Worm (Caenorhabditis elegans) whole organism, L4 larva: ENCODE data around the gene B0361.14.

Experiments
- F37D6.2 ChIP-seq: sonication (generic microtip); optimal IDR thresholded peaks from 2 replicates; lab custom pipeline; 2016; ENCODE audit warnings: mild to moderate bottlenecking, missing genetic modification characterization, missing compliant biosample characterization
- T20F7.1 ChIP-seq: fragments of 200-800 bp; sonication (Bioruptor generic); optimal IDR thresholded peaks from 2 replicates; lab custom pipeline; 2018; ENCODE audit warnings: mild to moderate bottlenecking, missing genetic modification characterization, missing compliant biosample characterization
- Y105C5A.15 ChIP-seq: fragments of 200-800 bp; sonication (Bioruptor generic); IDR thresholded peaks from 2 replicates; pipeline ENCODE4 v1.3.6; 2022; ENCODE audit warnings: missing genetic modification characterization, missing compliant biosample characterization
- Y75B8A.6 ChIP-seq: fragments of 200-800 bp; sonication (Bioruptor generic); IDR thresholded peaks from 2 replicates; pipeline ENCODE4 v1.3.6; 2022; ENCODE audit warnings: missing genetic modification reagents, missing genetic modification characterization, missing compliant biosample characterization
- ZK546.5 ChIP-seq, 2 experiments: sonication (generic microtip); optimal IDR thresholded peaks; 2 replicates each; lab custom pipeline; 2017; ENCODE audit warnings: missing biosample characterization in 2 of 2, missing genetic modification characterization in 2 of 2
- aha-1 ChIP-seq: fragments of 150-350 bp; peaks from one replicate; lab custom pipeline; 2014; ENCODE audit warnings: missing biosample characterization, missing genetic modification characterization
- ama-1 ChIP-seq: fragments of 150-350 bp; optimal IDR thresholded peaks from 2 replicates; lab custom pipeline; 2014; ENCODE audit warnings: inconsistent platforms, mixed read lengths
- arid-1 ChIP-seq: fragments of 200-800 bp; sonication (Bioruptor generic); conservative IDR thresholded peaks from 2 replicates; pipeline ENCODE4 v1.3.6; 2022; ENCODE audit warnings: missing genetic modification reagents, missing genetic modification characterization, missing compliant biosample characterization
- ceh-62 ChIP-seq: sonication (generic microtip); optimal IDR thresholded peaks from 2 replicates; lab custom pipeline; 2017; ENCODE audit warnings: missing biosample characterization, missing genetic modification characterization
- ces-1 ChIP-seq: fragments of 150-350 bp; sonication (generic microtip); optimal IDR thresholded peaks from 4 replicates; lab custom pipeline; 2014; ENCODE audit warnings: missing biosample characterization, missing genetic modification reagents, missing genetic modification characterization
- daf-12 ChIP-seq: fragments of 150-350 bp; optimal IDR thresholded peaks from 2 replicates; lab custom pipeline; 2014; ENCODE audit warnings: missing biosample characterization, missing genetic modification reagents, missing genetic modification characterization
- daf-16 ChIP-seq, 3 experiments: sonication (generic microtip); optimal IDR thresholded peaks; 2 replicates each; lab custom pipeline; 2016 to 2017; ENCODE audit warnings: missing genetic modification characterization in 3 of 3, missing genetic modification reagents in 3 of 3, mild to moderate bottlenecking in 2 of 3, missing compliant biosample characterization in 2 of 3, missing biosample characterization in 1 of 3, moderate library complexity in 1 of 3
- daf-8 ChIP-seq: fragments of 200-800 bp; sonication (Bioruptor generic); IDR thresholded peaks from 2 replicates; pipeline ENCODE4 v1.3.6; 2022; ENCODE audit warnings: missing genetic modification characterization, missing compliant biosample characterization
- egl-27 ChIP-seq: sonication (generic microtip); optimal IDR thresholded peaks from 3 replicates; lab custom pipeline; 2017; ENCODE audit warnings: missing biosample characterization, missing genetic modification reagents, missing genetic modification characterization
- gei-8 ChIP-seq: fragments of 200-800 bp; sonication (Bioruptor generic); optimal IDR thresholded peaks from 2 replicates; lab custom pipeline; 2018; ENCODE audit warnings: mild to moderate bottlenecking, missing genetic modification characterization, missing compliant biosample characterization
- hlh-11 ChIP-seq: fragments of 200-800 bp; sonication (Bioruptor generic); optimal IDR thresholded peaks from 2 replicates; lab custom pipeline; 2018; ENCODE audit warnings: mild to moderate bottlenecking, missing genetic modification characterization, missing compliant biosample characterization
- hmg-1.1 ChIP-seq: fragments of 200-800 bp; sonication (Bioruptor generic); IDR thresholded peaks from 2 replicates; pipeline ENCODE4 v1.3.6; 2022; ENCODE audit warnings: missing genetic modification reagents, missing genetic modification characterization, missing compliant biosample characterization
- lim-7 ChIP-seq: fragments of 200-800 bp; sonication (Bioruptor generic); IDR thresholded peaks from 2 replicates; pipeline ENCODE4 v1.3.6; 2022; ENCODE audit warnings: missing genetic modification characterization, missing compliant biosample characterization
- lin-13 ChIP-seq: fragments of 150-350 bp; optimal IDR thresholded peaks from 2 replicates; lab custom pipeline; 2014; ENCODE audit warnings: missing biosample characterization, missing genetic modification reagents, missing genetic modification characterization
- madf-5 ChIP-seq, 2 experiments: fragments of 200-800 bp; sonication (Bioruptor generic); IDR thresholded peaks; 2 replicates each; pipeline ENCODE4 v1.3.6; 2022; ENCODE audit warnings: missing compliant biosample characterization in 2 of 2, missing genetic modification characterization in 2 of 2
- mdl-1 ChIP-seq, 2 experiments: fragments of 150-350 bp in 1 of 2; sonication (generic microtip) in 1 of 2; optimal IDR thresholded peaks; 2 replicates each; lab custom pipeline; 2014 to 2017; ENCODE audit warnings: missing biosample characterization in 2 of 2, missing genetic modification characterization in 2 of 2
- mdt-29 ChIP-seq: fragments of 200-800 bp; sonication (Bioruptor generic); IDR thresholded peaks from 2 replicates; pipeline ENCODE4 v1.3.6; 2022; ENCODE audit warnings: missing genetic modification reagents, missing genetic modification characterization, missing compliant biosample characterization
- mep-1 ChIP-seq: fragments of 150-350 bp; sonication (generic microtip); optimal IDR thresholded peaks from 3 replicates; lab custom pipeline; 2014; ENCODE audit warnings: missing biosample characterization, missing genetic modification characterization
- mes-2 ChIP-seq: sonication (generic microtip); optimal IDR thresholded peaks from 2 replicates; lab custom pipeline; 2016; ENCODE audit warnings: missing genotype, mild to moderate bottlenecking, missing genetic modification characterization, missing compliant biosample characterization; ENCODE audit not compliant: poor library complexity, severe bottlenecking
- mxl-3 ChIP-seq: fragments of 200-800 bp; sonication (Bioruptor generic); optimal IDR thresholded peaks from 2 replicates; lab custom pipeline; 2018; ENCODE audit warnings: mild to moderate bottlenecking, missing genetic modification characterization, missing compliant biosample characterization
- nhr-10 ChIP-seq: fragments of 150-350 bp; optimal IDR thresholded peaks from 2 replicates; lab custom pipeline; 2014; ENCODE audit warnings: missing biosample characterization, missing genetic modification characterization
- nhr-11 ChIP-seq: fragments of 150-350 bp; optimal IDR thresholded peaks from 2 replicates; lab custom pipeline; 2014; ENCODE audit warnings: missing biosample characterization, missing genetic modification characterization
- nhr-25 ChIP-seq: sonication (generic microtip); optimal IDR thresholded peaks from 2 replicates; lab custom pipeline; 2017; ENCODE audit warnings: missing genetic modification characterization, mild to moderate bottlenecking, missing compliant biosample characterization, antibody characterized with exemption, moderate library complexity, borderline replicate concordance; ENCODE audit not compliant: insufficient read depth
- nhr-28 ChIP-seq: fragments of 150-350 bp; optimal IDR thresholded peaks from 2 replicates; lab custom pipeline; 2014; ENCODE audit warnings: missing biosample characterization, missing genetic modification characterization
- pha-4 ChIP-seq, 2 experiments: fragments of 150-350 bp in 1 of 2; fragments of 200-800 bp in 1 of 2; sonication (Bioruptor generic) in 1 of 2; IDR thresholded peaks in 1 of 2; optimal IDR thresholded peaks in 1 of 2; 2 replicates each; pipeline versions ENCODE4 v1.3.6 to Lab custom; 2014 to 2022; ENCODE audit warnings: missing genetic modification characterization in 2 of 2, missing genetic modification reagents in 2 of 2, missing biosample characterization in 1 of 2, missing compliant biosample characterization in 1 of 2
- php-3 ChIP-seq: fragments of 200-800 bp; sonication (Bioruptor generic); IDR thresholded peaks from 2 replicates; pipeline ENCODE4 v1.3.6; 2022; ENCODE audit warnings: missing genetic modification reagents, missing genetic modification characterization, missing compliant biosample characterization
- pqm-1 ChIP-seq: sonication (generic microtip); optimal IDR thresholded peaks from 2 replicates; lab custom pipeline; 2017; ENCODE audit warnings: missing biosample characterization, missing genetic modification characterization
- snpc-4 ChIP-seq: fragments of 150-350 bp; optimal IDR thresholded peaks from 2 replicates; lab custom pipeline; 2014; ENCODE audit warnings: missing biosample characterization, missing genetic modification characterization
- spr-3 ChIP-seq: fragments of 200-800 bp; sonication (Bioruptor generic); optimal IDR thresholded peaks from 2 replicates; lab custom pipeline; 2018; ENCODE audit warnings: mild to moderate bottlenecking, missing genetic modification characterization, missing compliant biosample characterization
- vab-7 ChIP-seq: fragments of 200-800 bp; sonication (Bioruptor generic); IDR thresholded peaks from 2 replicates; pipeline ENCODE4 v1.3.6; 2022; ENCODE audit warnings: missing genetic modification reagents, missing genetic modification characterization, missing compliant biosample characterization
- zag-1 ChIP-seq: fragments of 150-350 bp; optimal IDR thresholded peaks from 2 replicates; lab custom pipeline; 2014; ENCODE audit warnings: missing biosample characterization, missing genetic modification characterization
- zfp-3 ChIP-seq: fragments of 200-800 bp; sonication (Bioruptor generic); conservative IDR thresholded peaks from 2 replicates; pipeline ENCODE4 v1.3.6; 2022; ENCODE audit warnings: missing genetic modification reagents, missing genetic modification characterization, missing compliant biosample characterization
- ztf-7 ChIP-seq: fragments of 150-350 bp; optimal IDR thresholded peaks from 2 replicates; lab custom pipeline; 2014; ENCODE audit warnings: missing biosample characterization, missing genetic modification characterization

B0361.14 gene

DNA sequence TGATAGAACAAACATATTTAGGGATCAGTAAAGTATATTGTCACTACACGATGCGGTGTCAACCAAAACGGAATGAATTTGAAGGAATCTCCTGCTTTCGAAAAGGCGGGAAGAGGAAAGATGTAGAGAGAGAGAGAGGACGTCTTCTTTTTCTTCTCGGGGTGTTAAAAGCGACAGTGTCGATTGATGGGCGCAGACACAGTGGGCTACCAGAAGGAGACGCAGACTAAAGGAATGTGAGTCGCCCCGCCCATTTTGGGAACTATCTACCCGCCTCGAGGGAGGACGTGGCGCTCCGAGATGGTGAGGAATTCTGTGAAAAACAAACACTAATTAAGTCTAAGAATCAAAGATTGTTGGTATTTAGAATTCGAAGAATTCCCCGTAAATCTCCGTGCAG, at the start of gene B0361.14, which contains the start of gene B0361.9:
B0361.14 (minus strand) TSS at position 66 of the 400 bp plus-strand sequence.
B0361.9 (minus strand) TSS at position 166 of the 400 bp plus-strand sequence.
- TF ChIP-seq mdl-1 (tag; optimal IDR thresholded peaks at IDR 0.05; lab: Kevin White, UChicago) (peak in 1 of 2 experiments; percentile 14), nhr-11 (tag; lab: Kevin White, UChicago) (no peak), F37D6.2 (tag; lab: Kevin White, UChicago) (no peak), ztf-7 (tag; lab: Kevin White, UChicago) (no peak), madf-5 (GFP tag; IDR thresholded peaks at IDR 0.05; lab: Robert Waterston, UW) (no peak), ces-1 (no peak), php-3 (GFP tag; lab: Robert Waterston, UW) (no peak), ceh-62 (tag; lab: Kevin White, UChicago) (no peak), nhr-28 (tag; lab: Kevin White, UChicago) (peak; percentile 27), pha-4 (GFP tag; IDR thresholded peaks at IDR 0.05; lab: Robert Waterston, UW) (no peak), pha-4 (tag; optimal IDR thresholded peaks at IDR 0.05; lab: Kevin White, UChicago) (no peak), arid-1 (GFP tag; lab: Robert Waterston, UW) (no peak), Y75B8A.6 (GFP tag; lab: Robert Waterston, UW) (no peak), zfp-3 (GFP tag; lab: Robert Waterston, UW) (no peak), lim-7 (GFP tag; lab: Robert Waterston, UW) (no peak), Y105C5A.15 (GFP tag; lab: Robert Waterston, UW) (no peak), mxl-3 (GFP tag; lab: Kevin White, UChicago) (peak; percentile 11), aha-1 (peak; percentile 71), gei-8 (GFP tag; lab: Kevin White, UChicago) (no peak), ZK546.5 (tag; optimal IDR thresholded peaks at IDR 0.05; lab: Kevin White, UChicago) (no peak), daf-12 (tag; lab: Kevin White, UChicago) (no peak), mep-1 (tag; lab: Kevin White, UChicago) (no peak), vab-7 (GFP tag; lab: Robert Waterston, UW) (no peak), zag-1 (tag; lab: Kevin White, UChicago) (no peak), snpc-4 (tag; lab: Kevin White, UChicago) (no peak), mes-2 (tag; lab: Kevin White, UChicago) (peak; percentile 27), hlh-11 (tag; lab: Kevin White, UChicago) (no peak), nhr-10 (no peak), spr-3 (GFP tag; lab: Kevin White, UChicago) (no peak), mdt-29 (no peak), hmg-1.1 (GFP tag; lab: Robert Waterston, UW) (0 out of 2 replicates have a peak, but pooled peaks have one; percentile 19), pqm-1 (tag; lab: Kevin White, UChicago) (no peak), nhr-25 (tag; lab: Kevin White, UChicago) (peak; percentile 80), egl-27 (no peak)

DNA sequence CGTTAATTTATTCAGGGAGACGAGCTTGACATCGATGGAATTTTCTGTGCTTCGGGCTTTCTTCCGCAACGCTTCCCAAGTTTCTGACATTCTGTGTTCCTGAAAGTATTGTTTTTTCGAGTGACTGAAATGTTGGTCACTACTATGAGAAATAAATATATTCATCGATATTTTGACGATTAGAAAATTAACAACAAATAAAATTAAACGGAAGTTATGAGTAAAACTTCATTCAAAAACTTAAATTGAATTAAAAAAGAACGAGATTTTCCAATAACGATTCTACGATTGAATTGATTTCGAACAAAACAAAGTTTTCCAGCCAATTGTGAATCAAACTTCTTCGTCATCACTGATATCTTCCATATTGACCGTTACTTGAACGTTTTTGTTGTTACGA, 49.7 kb upstream of the B0361.14 start, which contains the start of gene gos-28:
gos-28 (minus strand) TSS at position 101 of the 400 bp plus-strand sequence.
- TF ChIP-seq ama-1 (lab: Kevin White, UChicago) (peak; percentile 16), daf-16 (GFP tag; optimal IDR thresholded peaks at IDR 0.05; lab: Kevin White, UChicago) (no peak), daf-16 (tag; optimal IDR thresholded peaks at IDR 0.05; lab: Kevin White, UChicago) (no peak)

DNA sequence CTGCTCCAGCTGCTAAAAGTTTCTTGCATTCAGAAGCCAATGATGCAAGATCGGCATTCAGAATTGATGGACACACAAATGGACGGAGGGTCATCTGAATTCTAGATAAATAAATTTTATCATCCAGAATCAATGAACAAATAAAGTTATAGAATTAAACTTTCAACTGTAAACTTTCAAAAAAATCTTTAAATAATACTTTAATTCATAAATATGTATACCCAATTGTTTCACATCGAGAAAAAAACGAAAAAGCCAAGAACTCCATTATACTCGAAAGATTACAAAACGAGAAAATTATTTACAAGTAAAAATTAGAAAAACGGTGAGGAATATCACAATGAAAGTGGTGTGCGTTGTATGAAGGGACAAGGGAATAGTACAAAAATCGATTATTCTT, 47.7 kb upstream of the B0361.14 start, which contains the start of gene F08F8.7:
F08F8.7 (minus strand) TSS at position 101 of the 400 bp plus-strand sequence.
- TF ChIP-seq nhr-28 (tag; lab: Kevin White, UChicago) = no peak
- TF ChIP-seq spr-3 (GFP tag; lab: Kevin White, UChicago) = no peak
- no peak for TF ChIP-seq lin-13 (GFP tag; lab: Kevin White, UChicago)
- TF ChIP-seq daf-12 (tag; lab: Kevin White, UChicago) = no peak
- TF ChIP-seq daf-8 = no peak
- no peak for TF ChIP-seq daf-16 (GFP tag; optimal IDR thresholded peaks at IDR 0.05; lab: Kevin White, UChicago)
- TF ChIP-seq daf-16 (tag; optimal IDR thresholded peaks at IDR 0.05; lab: Kevin White, UChicago) = peak; percentile 7
- no peak for TF ChIP-seq T20F7.1
